Worm (Caenorhabditis elegans): ENCODE data around the gene C10C5.5.

C10C5.5 gene

ce11 chrIV:9386038-9386437, 4.8 kb downstream of the C10C5.5 start, which contains the start of gene daf-15 (continued):
- TF ChIP-seq snu-23 (GFP tag; optimal IDR thresholded peaks at IDR 0.05): peak; percentile 69
- TF ChIP-seq nhr-85 (tag): peak; percentile 80
- TF ChIP-seq snpc-4 (tag; optimal IDR thresholded peaks at IDR 0.05): peak; percentile 23
- TF ChIP-seq isw-1 (GFP tag; IDR thresholded peaks at IDR 0.05): peak; percentile 10; the same call in 1 of the 2 replicates
- peak; percentile 41 for TF ChIP-seq unc-86 (tag; optimal IDR thresholded peaks at IDR 0.05)
- TF ChIP-seq hpl-2 (GFP tag; optimal IDR thresholded peaks at IDR 0.05): no peak
- peak; percentile 42 for TF ChIP-seq blmp-1 (tag; optimal IDR thresholded peaks at IDR 0.05)
- TF ChIP-seq unc-30 (tag; optimal IDR thresholded peaks at IDR 0.05): no peak
- peak in 2 of 3 experiments; percentile 20 to 78 for TF ChIP-seq ceh-82 (tag; optimal IDR thresholded peaks at IDR 0.05)
- TF ChIP-seq nhr-47 (tag; optimal IDR thresholded peaks at IDR 0.05): peak; percentile 67
- no peak for TF ChIP-seq unc-62 (GFP tag; optimal IDR thresholded peaks at IDR 0.05)
- no peak for TF ChIP-seq elt-2 (tag; optimal IDR thresholded peaks at IDR 0.05)
- TF ChIP-seq grh-1 (GFP tag; IDR thresholded peaks at IDR 0.05): 0 out of 2 replicates have a peak, but pooled peaks have one; percentile 6
- peak; percentile 59 for TF ChIP-seq tbx-2 (tag; optimal IDR thresholded peaks at IDR 0.05)
- TF ChIP-seq mdl-1 (tag; optimal IDR thresholded peaks at IDR 0.05): peak in 1 of 2 experiments; percentile 50
- peak; percentile 13 for TF ChIP-seq lin-15B (tag; optimal IDR thresholded peaks at IDR 0.05)
- peak; percentile 68 for TF ChIP-seq xbp-1 (tag; optimal IDR thresholded peaks at IDR 0.05)
- TF ChIP-seq lir-3 (tag; optimal IDR thresholded peaks at IDR 0.05; ENCODE audit: poor library complexity): no peak
- peak; percentile 25 for TF ChIP-seq egl-13 (tag; optimal IDR thresholded peaks at IDR 0.05)
- TF ChIP-seq nhr-20 (tag; optimal IDR thresholded peaks at IDR 0.05): peak; percentile 48

- no peak for TF ChIP-seq snu-23 (GFP tag; optimal IDR thresholded peaks at IDR 0.05)
- TF ChIP-seq nhr-12 (tag; optimal IDR thresholded peaks at IDR 0.05): no peak
- no peak for TF ChIP-seq mdl-1 (tag; optimal IDR thresholded peaks at IDR 0.05)
- no peak for TF ChIP-seq nhr-84 (tag; optimal IDR thresholded peaks at IDR 0.05)
- no peak for TF ChIP-seq irx-1 (tag; optimal IDR thresholded peaks at IDR 0.05)
- TF ChIP-seq lin-13 (GFP tag; optimal IDR thresholded peaks at IDR 0.05): no peak
- no peak for TF ChIP-seq aha-1 (tag; optimal IDR thresholded peaks at IDR 0.05)
- TF ChIP-seq ama-1 (optimal IDR thresholded peaks at IDR 0.05): no peak
- TF ChIP-seq ztf-4 (tag; optimal IDR thresholded peaks at IDR 0.05): no peak
- no peak for TF ChIP-seq grh-1 (GFP tag; IDR thresholded peaks at IDR 0.05)
- no peak for TF ChIP-seq lin-15B (tag; optimal IDR thresholded peaks at IDR 0.05)
- TF ChIP-seq rnt-1 (tag; optimal IDR thresholded peaks at IDR 0.05): no peak
- no peak for TF ChIP-seq ets-5 (GFP tag; IDR thresholded peaks at IDR 0.05)
- no peak for TF ChIP-seq lin-35 (GFP tag; optimal IDR thresholded peaks at IDR 0.05)
- TF ChIP-seq hlh-17 (GFP tag; optimal IDR thresholded peaks at IDR 0.05; ENCODE audit: borderline replicate concordance): no peak
- no peak for TF ChIP-seq egl-27 (tag; optimal IDR thresholded peaks at IDR 0.05)
- TF ChIP-seq nhr-71 (tag; optimal IDR thresholded peaks at IDR 0.05): no peak
These were observed 14.9 kb downstream of the C10C5.5 start, which contains the start of gene col-121 for ce11 chrIV:9396118-9396517. TSS of gene col-121 (minus strand) at chrIV:9396218.

- TF ChIP-seq nhr-237 (tag; optimal IDR thresholded peaks at IDR 0.05) (no peak), mdl-1 (tag; optimal IDR thresholded peaks at IDR 0.05) (no peak), grh-1 (GFP tag; IDR thresholded peaks at IDR 0.05) (no peak), mab-9 (GFP tag; IDR thresholded peaks at IDR 0.05) (no peak), hlh-17 (GFP tag; optimal IDR thresholded peaks at IDR 0.05; ENCODE audit: borderline replicate concordance) (no peak), lin-13 (GFP tag; optimal IDR thresholded peaks at IDR 0.05) (no peak), dpl-1 (GFP tag; optimal IDR thresholded peaks at IDR 0.05) (no peak), isw-1 (GFP tag; IDR thresholded peaks at IDR 0.05) (no peak), dsc-1 (tag; optimal IDR thresholded peaks at IDR 0.05) (no peak), aly-2 (tag; optimal IDR thresholded peaks at IDR 0.05) (no peak), zip-4 (GFP tag; optimal IDR thresholded peaks at IDR 0.05) (no peak), swsn-7 (tag; optimal IDR thresholded peaks at IDR 0.05) (no peak), zag-1 (tag; optimal IDR thresholded peaks at IDR 0.05) (no peak), lin-15B (tag; optimal IDR thresholded peaks at IDR 0.05) (no peak), tbx-2 (tag; optimal IDR thresholded peaks at IDR 0.05) (no peak), ztf-4 (tag; optimal IDR thresholded peaks at IDR 0.05) (no peak), ces-1 (GFP tag; optimal IDR thresholded peaks at IDR 0.05) (no peak), unc-86 (tag; optimal IDR thresholded peaks at IDR 0.05) (no peak), egl-13 (tag; optimal IDR thresholded peaks at IDR 0.05) (no peak)
These were observed 16.0 kb downstream of the C10C5.5 start, which contains the start of gene F56D5.3 for ce11 chrIV:9397278-9397677. TSS of gene F56D5.3 (plus strand) at chrIV:9397578.
